Fruit fly (Drosophila melanogaster): Measurements from ENCODE around the gene CG31300.
A peak's percentile ranks its signal among the peaks of the same experiment; 100 is the strongest.

The CG31300 gene

DNA sequence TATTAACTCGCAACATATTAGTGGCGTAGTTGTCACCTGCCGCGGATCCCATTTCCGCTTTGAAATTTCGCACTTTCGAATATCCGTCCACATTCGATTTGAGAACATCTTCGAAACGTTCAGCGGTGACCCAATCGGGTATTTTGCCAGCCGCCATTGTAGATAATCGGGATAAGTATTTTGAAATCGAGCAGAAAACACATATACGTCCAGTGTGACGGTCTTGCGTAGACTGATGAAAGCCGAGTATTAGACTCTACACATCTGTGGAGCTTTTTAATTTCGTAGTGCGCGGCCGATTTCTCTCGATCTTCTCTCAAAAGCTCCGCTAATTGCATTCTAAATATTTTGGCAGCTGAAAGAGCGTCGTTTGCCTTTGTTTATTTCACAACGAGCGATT is 45.7 kb downstream of the CG31300 start, which contains the start of gene CHKov1 (continued):
- TF ChIP-seq hth (optimal IDR thresholded peaks at IDR 0.05) (no peak), yki (optimal IDR thresholded peaks at IDR 0.05) (no peak), oc (tag; optimal IDR thresholded peaks at IDR 0.05) (no peak), pb (GFP tag; optimal IDR thresholded peaks at IDR 0.05) (no peak), CG14965 (GFP tag; optimal IDR thresholded peaks at IDR 0.05; ENCODE audit: borderline replicate concordance) (no peak), Ssrp (tag; optimal IDR thresholded peaks at IDR 0.05) (no peak), Usf (GFP tag; optimal IDR thresholded peaks at IDR 0.05) (no peak), Chrac-16 (GFP tag; optimal IDR thresholded peaks at IDR 0.05) (no peak), pnt (GFP tag; optimal IDR thresholded peaks at IDR 0.05) (no peak), B-H2 (GFP tag; optimal IDR thresholded peaks at IDR 0.05) (no peak), CG17385 (GFP tag; optimal IDR thresholded peaks at IDR 0.05) (no peak), gro (GFP tag; optimal IDR thresholded peaks at IDR 0.05) (peak; percentile 0), Doc3 (GFP tag; IDR thresholded peaks at IDR 0.05; ENCODE audit: partially characterized antibody) (no peak), CG6813 (GFP tag; optimal IDR thresholded peaks at IDR 0.05) (no peak), NFAT (GFP tag; IDR thresholded peaks at IDR 0.05) (peak; percentile 23; the same call in 1 of the 2 replicates), CG6689 (GFP tag; IDR thresholded peaks at IDR 0.05) (no peak), CG8765 (GFP tag; IDR thresholded peaks at IDR 0.05) (no peak), Trl (optimal IDR thresholded peaks at IDR 0.05) (peak in 1 of 2 experiments; percentile 39), Trl (GFP tag; optimal IDR thresholded peaks at IDR 0.05) (no peak), HmgZ (tag; optimal IDR thresholded peaks at IDR 0.05) (peak; percentile 26), CG10321 (GFP tag; IDR thresholded peaks at IDR 0.05) (no peak), nom (GFP tag; optimal IDR thresholded peaks at IDR 0.05) (no peak), PHDP (tag; optimal IDR thresholded peaks at IDR 0.05) (no peak), Dll (GFP tag; IDR thresholded peaks at IDR 0.05; ENCODE audit: partially characterized antibody) (no peak), CG14050 (GFP tag; IDR thresholded peaks at IDR 0.05) (no peak), lab (GFP tag; optimal IDR thresholded peaks at IDR 0.05) (no peak), fd3F (GFP tag; optimal IDR thresholded peaks at IDR 0.05) (no peak), en (GFP tag; optimal IDR thresholded peaks at IDR 0.05) (no peak), CG9797 (GFP tag; optimal IDR thresholded peaks at IDR 0.05) (no peak), crp (GFP tag; optimal IDR thresholded peaks at IDR 0.05) (no peak), CG13775 (GFP tag; optimal IDR thresholded peaks at IDR 0.05) (no peak), toy (GFP tag; IDR thresholded peaks at IDR 0.05) (no peak), Oli (tag; optimal IDR thresholded peaks at IDR 0.05) (no peak), amos (GFP tag; IDR thresholded peaks at IDR 0.05; ENCODE audit: partially characterized antibody) (peak; percentile 38; the same call in 1 of the 2 replicates), al (GFP tag; IDR thresholded peaks at IDR 0.05) (no peak), phol (tag; optimal IDR thresholded peaks at IDR 0.05) (no peak), CG12219 (GFP tag; optimal IDR thresholded peaks at IDR 0.05) (no peak), D (optimal IDR thresholded peaks at IDR 0.05) (no peak), D (GFP tag; optimal IDR thresholded peaks at IDR 0.05) (no peak), CG4404 (GFP tag; IDR thresholded peaks at IDR 0.05) (no peak), CG10366 (GFP tag; IDR thresholded peaks at IDR 0.05) (no peak), CG13424 (tag; optimal IDR thresholded peaks at IDR 0.05) (no peak), dmrt11E (tag; optimal IDR thresholded peaks at IDR 0.05) (no peak), CG8388 (GFP tag; optimal IDR thresholded peaks at IDR 0.05) (no peak), CG3726 (GFP tag; IDR thresholded peaks at IDR 0.05) (no peak), Xbp1 (GFP tag; optimal IDR thresholded peaks at IDR 0.05) (no peak), CG17568 (GFP tag; optimal IDR thresholded peaks at IDR 0.05) (no peak), insv (GFP tag; optimal IDR thresholded peaks at IDR 0.05) (no peak), pfk (GFP tag; optimal IDR thresholded peaks at IDR 0.05) (no peak), zf30C (GFP tag; optimal IDR thresholded peaks at IDR 0.05) (no peak), CG10565 (GFP tag; optimal IDR thresholded peaks at IDR 0.05) (no peak), cwo (GFP tag; optimal IDR thresholded peaks at IDR 0.05) (no peak)
